Worm (Caenorhabditis elegans) whole organism, L3 larva: ENCODE data around the gene H20J04.6.

Experiments used
- ZK546.5 ChIP-seq: sonication (generic microtip); optimal IDR thresholded peaks from 2 replicates; lab custom pipeline; 2017; ENCODE audit warnings: missing biosample characterization, missing genetic modification characterization
- aly-2 ChIP-seq: fragments of 150-350 bp; optimal IDR thresholded peaks from 2 replicates; lab custom pipeline; 2014; ENCODE audit warnings: missing biosample characterization, missing genetic modification characterization
- ama-1 ChIP-seq: fragments of 150-350 bp; optimal IDR thresholded peaks from 2 replicates; lab custom pipeline; 2018
- ceh-16 ChIP-seq: sonication (generic microtip); optimal IDR thresholded peaks from 2 replicates; lab custom pipeline; 2017; ENCODE audit warnings: missing biosample characterization, missing genetic modification characterization
- ceh-9 ChIP-seq: sonication (generic microtip); optimal IDR thresholded peaks from 2 replicates; lab custom pipeline; 2018; ENCODE audit warnings: missing biosample characterization, missing genetic modification characterization
- daf-12 ChIP-seq: fragments of 150-350 bp; optimal IDR thresholded peaks from 2 replicates; lab custom pipeline; 2014; ENCODE audit warnings: missing biosample characterization, missing genetic modification reagents, missing genetic modification characterization
- egl-27 ChIP-seq: sonication (generic microtip); optimal IDR thresholded peaks from 4 replicates; lab custom pipeline; 2017; ENCODE audit warnings: missing biosample characterization, missing genetic modification reagents, missing genetic modification characterization
- egl-5 ChIP-seq: fragments of 150-350 bp; optimal IDR thresholded peaks from 2 replicates; lab custom pipeline; 2017; ENCODE audit warnings: missing biosample characterization, missing genetic modification reagents, missing genetic modification characterization, inconsistent platforms
- elt-1 ChIP-seq: fragments of 150-350 bp; optimal IDR thresholded peaks from 2 replicates; lab custom pipeline; 2014; ENCODE audit warnings: missing biosample characterization, missing genetic modification characterization
- elt-2 ChIP-seq: sonication (generic microtip); optimal IDR thresholded peaks from 2 replicates; lab custom pipeline; 2016; ENCODE audit warnings: missing genetic modification reagents, mild to moderate bottlenecking, missing genetic modification characterization, missing compliant biosample characterization
- eor-1 ChIP-seq, 2 experiments: fragments of 150-350 bp; optimal IDR thresholded peaks; 2 replicates each; lab custom pipeline; 2014 to 2018; ENCODE audit warnings: missing biosample characterization in 2 of 2, missing genetic modification characterization in 2 of 2
- fkh-10 ChIP-seq: sonication (generic microtip); optimal IDR thresholded peaks from 2 replicates; lab custom pipeline; 2017; ENCODE audit warnings: missing biosample characterization, missing genetic modification reagents, missing genetic modification characterization
- fkh-2 ChIP-seq: fragments of 150-350 bp; optimal IDR thresholded peaks from 2 replicates; lab custom pipeline; 2014; ENCODE audit warnings: missing biosample characterization, missing genetic modification reagents, missing genetic modification characterization
- jun-1 ChIP-seq: fragments of 150-350 bp; optimal IDR thresholded peaks from 2 replicates; lab custom pipeline; 2014; ENCODE audit warnings: missing biosample characterization, missing genetic modification reagents, missing genetic modification characterization
- lin-15B ChIP-seq: fragments of 150-350 bp; optimal IDR thresholded peaks from 2 replicates; lab custom pipeline; 2014; ENCODE audit warnings: missing biosample characterization, missing genetic modification characterization
- mdl-1 ChIP-seq: fragments of 150-350 bp; optimal IDR thresholded peaks from 2 replicates; lab custom pipeline; 2014; ENCODE audit warnings: missing biosample characterization, missing genetic modification characterization
- mml-1 ChIP-seq: fragments of 150-350 bp; sonication (generic microtip); optimal IDR thresholded peaks from 3 replicates; lab custom pipeline; 2014; ENCODE audit warnings: missing biosample characterization, missing genetic modification characterization
- nfya-1 ChIP-seq: sonication (generic microtip); optimal IDR thresholded peaks from 2 replicates; lab custom pipeline; 2017; ENCODE audit warnings: missing genetic modification characterization, mild to moderate bottlenecking, missing compliant biosample characterization, antibody characterized with exemption, moderate library complexity; ENCODE audit not compliant: insufficient read depth
- nhr-12 ChIP-seq: fragments of 150-350 bp; optimal IDR thresholded peaks from 2 replicates; lab custom pipeline; 2014; ENCODE audit warnings: missing biosample characterization, missing genetic modification characterization
- nhr-23 ChIP-seq: fragments of 150-350 bp; optimal IDR thresholded peaks from 2 replicates; lab custom pipeline; 2014; ENCODE audit warnings: missing biosample characterization, missing genetic modification reagents, missing genetic modification characterization
- nhr-25 ChIP-seq: sonication (generic microtip); optimal IDR thresholded peaks from 2 replicates; lab custom pipeline; 2017; ENCODE audit warnings: missing biosample characterization, missing genetic modification characterization
- nhr-43 ChIP-seq: sonication (generic microtip); optimal IDR thresholded peaks from 2 replicates; lab custom pipeline; 2016; ENCODE audit warnings: mild to moderate bottlenecking, missing genetic modification characterization, missing compliant biosample characterization; ENCODE audit not compliant: poor library complexity, severe bottlenecking
- nhr-67 ChIP-seq: fragments of 150-350 bp; optimal IDR thresholded peaks from 2 replicates; lab custom pipeline; 2014; ENCODE audit warnings: missing biosample characterization, missing genetic modification characterization
- pha-4 ChIP-seq: fragments of 150-350 bp; optimal IDR thresholded peaks from 2 replicates; lab custom pipeline; 2014; ENCODE audit warnings: missing biosample characterization, missing genetic modification reagents, missing genetic modification characterization
- pqm-1 ChIP-seq: fragments of 150-350 bp; optimal IDR thresholded peaks from 2 replicates; lab custom pipeline; 2017; ENCODE audit warnings: missing biosample characterization, missing genetic modification characterization, inconsistent platforms
- sea-2 ChIP-seq: fragments of 150-350 bp; sonication (generic microtip); optimal IDR thresholded peaks from 4 replicates; lab custom pipeline; 2014; ENCODE audit warnings: missing biosample characterization, missing genetic modification reagents, missing genetic modification characterization
- skn-1 ChIP-seq: fragments of 150-350 bp; optimal IDR thresholded peaks from 2 replicates; lab custom pipeline; 2014; ENCODE audit warnings: missing biosample characterization, missing genetic modification characterization
- snpc-4 ChIP-seq: fragments of 150-350 bp; optimal IDR thresholded peaks from 2 replicates; lab custom pipeline; 2014; ENCODE audit warnings: missing biosample characterization, missing genetic modification characterization
- unc-39 ChIP-seq: sonication (generic microtip); optimal IDR thresholded peaks from 4 replicates; lab custom pipeline; 2017; ENCODE audit warnings: missing biosample characterization, missing genetic modification characterization
- unc-62 ChIP-seq: fragments of 150-350 bp; sonication (generic microtip); optimal IDR thresholded peaks from 4 replicates; lab custom pipeline; 2014; ENCODE audit warnings: missing biosample characterization, missing genetic modification reagents, missing genetic modification characterization
- zag-1 ChIP-seq: fragments of 150-350 bp; optimal IDR thresholded peaks from 2 replicates; lab custom pipeline; 2014; ENCODE audit warnings: missing biosample characterization, missing genetic modification characterization
- ztf-11 ChIP-seq: fragments of 150-350 bp; optimal IDR thresholded peaks from 2 replicates; lab custom pipeline; 2014; ENCODE audit warnings: missing biosample characterization, missing genetic modification characterization

H20J04.6 gene

ce11 chrII:4288111-4288510, 34.9 kb upstream of the H20J04.6 start, which contains the start of gene C01F1.6:
C01F1.6 (minus strand) TSS chrII:4288211.
- TF ChIP-seq lin-15B (tag; lab: Kevin White, UChicago): no peak
- TF ChIP-seq daf-12 (tag; lab: Kevin White, UChicago): no peak
- TF ChIP-seq nhr-12 (tag; lab: Kevin White, UChicago): no peak
- no peak for TF ChIP-seq unc-39 (tag; lab: Kevin White, UChicago)
- no peak for TF ChIP-seq jun-1 (tag; lab: Kevin White, UChicago)
- TF ChIP-seq mdl-1 (tag; lab: Kevin White, UChicago): no peak
- no peak for TF ChIP-seq nhr-25 (tag; lab: Kevin White, UChicago)
- TF ChIP-seq aly-2 (tag; lab: Kevin White, UChicago): no peak
- no peak for TF ChIP-seq zag-1 (tag; lab: Kevin White, UChicago)
- no peak for TF ChIP-seq egl-27 (tag; lab: Kevin White, UChicago)

ce11 chrII:4288572-4288971, 34.5 kb upstream of the H20J04.6 start:
- TF ChIP-seq pqm-1 (peak; percentile 43), elt-1 (tag; lab: Kevin White, UChicago) (peak; percentile 24), elt-2 (tag; lab: Kevin White, UChicago) (peak; percentile 48), mdl-1 (tag; lab: Kevin White, UChicago) (no peak)

ce11 chrII:4291799-4292198, 31.3 kb upstream of the H20J04.6 start:
- peak; percentile 37 for TF ChIP-seq fkh-10 (GFP tag; lab: Kevin White, UChicago)
- no peak for TF ChIP-seq fkh-2 (tag; lab: Kevin White, UChicago)

- TF ChIP-seq pha-4 (tag; lab: Kevin White, UChicago) (peak; percentile 36), nhr-67 (tag; lab: Kevin White, UChicago) (no peak), ztf-11 (no peak)
- TF ChIP-seq, all 47 proteins: peak for 1
Observed at ce11 chrII:4293027-4293522, 30.0 kb upstream of the H20J04.6 start.

DNA sequence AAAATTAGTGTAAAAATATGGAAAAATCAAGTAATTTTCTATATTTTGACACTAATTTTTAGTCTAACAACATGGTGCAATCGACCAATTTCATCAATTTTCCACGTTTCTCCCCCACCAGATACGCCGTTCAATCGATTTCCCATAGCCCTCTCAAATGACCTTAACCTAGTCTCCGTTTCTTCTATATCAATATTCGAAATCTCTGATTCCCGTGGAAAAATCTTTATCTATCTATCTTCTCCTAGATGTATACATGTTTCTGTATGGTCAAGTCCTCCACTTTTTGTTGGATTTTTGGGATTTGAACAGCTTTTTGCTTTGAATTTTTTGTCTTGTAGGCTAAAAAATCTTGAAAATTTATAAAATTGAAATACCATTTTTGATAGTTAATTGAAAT, 28.9 kb upstream of the H20J04.6 start:
- TF ChIP-seq egl-5 (tag; lab: Kevin White, UChicago) (no peak), nhr-43 (tag; lab: Kevin White, UChicago) (no peak), nhr-23 (tag; lab: Kevin White, UChicago) (peak; percentile 70), nfya-1 (tag; lab: Kevin White, UChicago) (no peak), ama-1 (lab: Kevin White, UChicago) (no peak), pha-4 (tag; lab: Kevin White, UChicago) (no peak), skn-1 (tag; lab: Kevin White, UChicago) (no peak), ceh-16 (tag; lab: Kevin White, UChicago) (no peak), mml-1 (no peak), elt-1 (tag; lab: Kevin White, UChicago) (peak; percentile 84)
- TF ChIP-seq, all 47 proteins: peak for 2

DNA sequence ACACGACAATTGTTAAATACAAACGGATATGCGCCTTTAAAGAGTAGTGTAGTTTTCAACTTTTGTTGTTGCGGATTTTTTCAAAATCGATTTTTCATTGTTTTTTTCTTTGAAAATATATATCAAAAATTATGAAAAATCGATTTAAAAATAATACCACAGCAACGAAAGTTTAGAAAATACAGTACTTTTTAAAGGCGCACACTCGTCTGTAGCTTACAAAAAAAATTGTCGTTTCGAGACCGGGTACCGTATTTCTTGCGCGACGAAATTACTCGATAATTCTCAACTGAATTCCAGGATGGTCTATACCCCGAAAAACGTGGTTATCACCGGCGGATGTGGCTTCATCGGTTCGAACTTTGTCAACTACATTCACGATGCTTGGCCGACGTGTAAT, 28.3 kb upstream of the H20J04.6 start, which contains the start of gene rml-4:
Gene rml-4 (plus strand): TSS at position 301 of the 400 bp plus-strand sequence.
- TF ChIP-seq unc-62: no peak
- no peak for TF ChIP-seq ztf-11
- no peak for TF ChIP-seq pqm-1
- TF ChIP-seq sea-2 (GFP tag; lab: Kevin White, UChicago): no peak
- TF ChIP-seq ama-1 (lab: Kevin White, UChicago): no peak
- no peak for TF ChIP-seq egl-27 (tag; lab: Kevin White, UChicago)
- TF ChIP-seq ceh-9 (tag; lab: Kevin White, UChicago): no peak
- no peak for TF ChIP-seq unc-39 (tag; lab: Kevin White, UChicago)
- TF ChIP-seq fkh-10 (GFP tag; lab: Kevin White, UChicago): no peak
- TF ChIP-seq mdl-1 (tag; lab: Kevin White, UChicago): no peak
- no peak for TF ChIP-seq mml-1
- no peak for TF ChIP-seq ZK546.5 (tag; lab: Kevin White, UChicago)
- no peak for TF ChIP-seq eor-1 (tag; optimal IDR thresholded peaks at IDR 0.05; lab: Kevin White, UChicago)
- TF ChIP-seq zag-1 (tag; lab: Kevin White, UChicago): no peak
- no peak for TF ChIP-seq snpc-4 (tag; lab: Kevin White, UChicago)
- TF ChIP-seq daf-12 (tag; lab: Kevin White, UChicago): no peak
